Fruit fly (Drosophila melanogaster) whole organism, embryonic: ENCODE data around the gene CG13829.

Experiments
- ATbp ChIP-seq: fragments of 200-800 bp; sonication (Bioruptor generic); optimal IDR thresholded peaks from 2 replicates; lab custom pipeline; 2017; ENCODE audit warnings: missing biosample characterization, mild to moderate bottlenecking, missing genetic modification characterization, missing genetic modification reagents
- Ada2b ChIP-seq: fragments of 200-800 bp; sonication (Bioruptor generic); IDR thresholded peaks from 2 replicates; pipeline ENCODE4 v1.3.6; 2022; ENCODE audit warnings: missing biosample characterization, missing genetic modification characterization
- Bdp1 ChIP-seq: fragments of 200-800 bp; sonication (Bioruptor generic); optimal IDR thresholded peaks from 3 replicates; lab custom pipeline; 2016; ENCODE audit warnings: missing biosample characterization, missing genetic modification characterization
- Bgb ChIP-seq: fragments of 200-800 bp; sonication (Bioruptor generic); IDR thresholded peaks from 2 replicates; pipeline ENCODE4 v1.3.6; 2022; ENCODE audit warnings: missing biosample characterization, missing genetic modification characterization; ENCODE audit not compliant: partially characterized antibody
- CG10431 ChIP-seq: fragments of 200-800 bp; sonication (Bioruptor generic); optimal IDR thresholded peaks from 3 replicates; lab custom pipeline; 2018; ENCODE audit warnings: missing biosample characterization, mild to moderate bottlenecking, missing genetic modification characterization
- CG11560 ChIP-seq: fragments of 200-800 bp; sonication (Bioruptor generic); IDR thresholded peaks from 3 replicates; pipeline ENCODE4 v1.3.6; 2022; ENCODE audit warnings: missing biosample characterization, missing genetic modification characterization
- CG12659 ChIP-seq: fragments of 200-800 bp; sonication (Bioruptor generic); optimal IDR thresholded peaks from 3 replicates; lab custom pipeline; 2017; ENCODE audit warnings: mild to moderate bottlenecking, missing biosample characterization, missing genetic modification reagents, missing genetic modification characterization
- CG13775 ChIP-seq: fragments of 200-800 bp; sonication (Bioruptor generic); optimal IDR thresholded peaks from 3 replicates; lab custom pipeline; 2017; ENCODE audit warnings: missing biosample characterization, mild to moderate bottlenecking, missing genetic modification characterization
- CG14965 ChIP-seq: fragments of 200-800 bp; sonication (Bioruptor generic); optimal IDR thresholded peaks from 2 replicates; lab custom pipeline; 2016; ENCODE audit warnings: missing biosample characterization, missing genetic modification characterization, borderline replicate concordance
- CG1832 ChIP-seq: fragments of 200-800 bp; sonication (Bioruptor generic); optimal IDR thresholded peaks from 2 replicates; lab custom pipeline; 2017; ENCODE audit warnings: missing biosample characterization, mild to moderate bottlenecking, missing genetic modification characterization, inconsistent platforms
- CG18476 ChIP-seq: fragments of 200-800 bp; sonication (Bioruptor generic); optimal IDR thresholded peaks from 2 replicates; lab custom pipeline; 2016; ENCODE audit warnings: missing biosample characterization, mild to moderate bottlenecking, missing genetic modification characterization
- CG31388 ChIP-seq: fragments of 200-800 bp; sonication (Bioruptor generic); optimal IDR thresholded peaks from 2 replicates; lab custom pipeline; 2016; ENCODE audit warnings: missing biosample characterization, missing genetic modification characterization
- CG4282 ChIP-seq: fragments of 200-800 bp; sonication (Bioruptor generic); optimal IDR thresholded peaks from 2 replicates; lab custom pipeline; 2016; ENCODE audit warnings: missing biosample characterization, missing genetic modification characterization
- CG6765 ChIP-seq: fragments of 200-800 bp; sonication (Bioruptor generic); optimal IDR thresholded peaks from 3 replicates; lab custom pipeline; 2017; ENCODE audit warnings: missing biosample characterization, mild to moderate bottlenecking, missing genetic modification characterization
- CG6813 ChIP-seq: fragments of 200-800 bp; sonication (Bioruptor generic); optimal IDR thresholded peaks from 2 replicates; lab custom pipeline; 2017; ENCODE audit warnings: missing biosample characterization, missing genetic modification characterization, mild to moderate bottlenecking, moderate library complexity, missing genetic modification reagents
- CG6854 ChIP-seq: fragments of 200-800 bp; sonication (Bioruptor generic); optimal IDR thresholded peaks from 3 replicates; lab custom pipeline; 2017; ENCODE audit warnings: missing biosample characterization, mild to moderate bottlenecking, missing genetic modification characterization
- CG9437 ChIP-seq: fragments of 200-800 bp; sonication (Bioruptor generic); optimal IDR thresholded peaks from 2 replicates; lab custom pipeline; 2018; ENCODE audit warnings: missing biosample characterization, mild to moderate bottlenecking, missing genetic modification characterization
- CG9797 ChIP-seq: fragments of 200-800 bp; sonication (Bioruptor generic); optimal IDR thresholded peaks from 3 replicates; lab custom pipeline; 2018; ENCODE audit warnings: missing biosample characterization, mild to moderate bottlenecking, missing genetic modification characterization
- CG9932 ChIP-seq: fragments of 200-800 bp; sonication (Bioruptor generic); IDR thresholded peaks from 2 replicates; pipeline ENCODE4 v1.3.6; 2022; ENCODE audit warnings: missing biosample characterization, missing genetic modification characterization
- Dll ChIP-seq: fragments of 200-800 bp; sonication (Bioruptor generic); IDR thresholded peaks from 4 replicates; pipeline ENCODE4 v1.3.6; 2022; ENCODE audit warnings: missing biosample characterization, missing genetic modification characterization; ENCODE audit not compliant: partially characterized antibody
- Fer3 ChIP-seq: fragments of 200-800 bp; sonication (Bioruptor generic); optimal IDR thresholded peaks from 2 replicates; lab custom pipeline; 2018; ENCODE audit warnings: missing biosample characterization, mild to moderate bottlenecking, missing genetic modification characterization, moderate library complexity
- Gug ChIP-seq: fragments of 200-800 bp; sonication (Bioruptor generic); IDR thresholded peaks from 4 replicates; pipeline ENCODE4 v1.3.6; 2022; ENCODE audit warnings: missing biosample characterization, missing genetic modification characterization
- H15 ChIP-seq: fragments of 200-800 bp; sonication (Bioruptor generic); IDR thresholded peaks from 3 replicates; pipeline ENCODE4 v1.3.6; 2022; ENCODE audit warnings: missing biosample characterization, missing genetic modification characterization
- Max ChIP-seq: fragments of 200-800 bp; sonication (Bioruptor generic); optimal IDR thresholded peaks from 2 replicates; lab custom pipeline; 2016; ENCODE audit warnings: missing biosample characterization, mild to moderate bottlenecking, missing genetic modification characterization
- Med ChIP-seq: fragments of 200-800 bp; sonication (Bioruptor generic); peaks from one replicate; lab custom pipeline; 2016; ENCODE audit warnings: missing biosample characterization, missing genetic modification characterization, mild to moderate bottlenecking, inconsistent platforms, moderate library complexity
- NC2α ChIP-seq: fragments of 200-800 bp; sonication (Bioruptor generic); optimal IDR thresholded peaks from 2 replicates; lab custom pipeline; 2016; ENCODE audit warnings: missing biosample characterization, missing genetic modification characterization
- Pdp1 ChIP-seq, 2 experiments: fragments of 200-800 bp; sonication (Bioruptor generic); optimal IDR thresholded peaks; 3 replicates each; lab custom pipeline; 2016; ENCODE audit warnings: missing biosample characterization in 2 of 2, missing genetic modification characterization in 2 of 2, mild to moderate bottlenecking in 1 of 2, moderate library complexity in 1 of 2
- Poxn ChIP-seq: fragments of 200-800 bp; sonication (Bioruptor generic); IDR thresholded peaks from 2 replicates; pipeline ENCODE4 v1.3.6; 2022; ENCODE audit warnings: missing biosample characterization, missing genetic modification characterization
- Tbp ChIP-seq: fragments of >200 bp; optimal IDR thresholded peaks from 2 replicates; lab custom pipeline; 2018; ENCODE audit warnings: missing biosample characterization, missing genetic modification characterization
- aop ChIP-seq: fragments of 200-800 bp; sonication (Bioruptor generic); IDR thresholded peaks from 2 replicates; pipeline ENCODE4 v1.3.6; 2022; ENCODE audit warnings: missing biosample characterization, missing genetic modification characterization
- bbx ChIP-seq: fragments of 200-800 bp; sonication (Bioruptor generic); IDR thresholded peaks from 2 replicates; pipeline ENCODE4 v1.3.6; 2022; ENCODE audit warnings: missing biosample characterization, missing genetic modification characterization; ENCODE audit not compliant: partially characterized antibody
- bigmax ChIP-seq: fragments of 200-800 bp; sonication (Bioruptor generic); optimal IDR thresholded peaks from 2 replicates; lab custom pipeline; 2018; ENCODE audit warnings: missing biosample characterization, mild to moderate bottlenecking, missing genetic modification characterization
- corto ChIP-seq: fragments of 200-800 bp; sonication (Bioruptor generic); optimal IDR thresholded peaks from 2 replicates; lab custom pipeline; 2016; ENCODE audit warnings: missing biosample characterization, mild to moderate bottlenecking, missing genetic modification characterization, moderate library complexity
- cwo ChIP-seq: fragments of 200-800 bp; sonication (Bioruptor generic); optimal IDR thresholded peaks from 3 replicates; lab custom pipeline; 2017; ENCODE audit warnings: missing biosample characterization, missing genetic modification characterization, mild to moderate bottlenecking, moderate library complexity, missing genetic modification reagents
- eyg ChIP-seq: fragments of 200-800 bp; sonication (Bioruptor generic); optimal IDR thresholded peaks from 3 replicates; lab custom pipeline; 2016; ENCODE audit warnings: missing biosample characterization, missing genetic modification characterization
- fd102C ChIP-seq: fragments of 200-800 bp; sonication (Bioruptor generic); optimal IDR thresholded peaks from 2 replicates; lab custom pipeline; 2018; ENCODE audit warnings: missing biosample characterization, mild to moderate bottlenecking, missing genetic modification characterization, moderate library complexity
- gem ChIP-seq: fragments of 200-800 bp; sonication (Bioruptor generic); optimal IDR thresholded peaks from 2 replicates; lab custom pipeline; 2019; ENCODE audit warnings: missing biosample characterization, mild to moderate bottlenecking, missing genetic modification characterization, moderate library complexity
- h ChIP-seq: fragments of >200 bp; optimal IDR thresholded peaks from 2 replicates; lab custom pipeline; 2017
- hb ChIP-seq: fragments of 200-800 bp; sonication (Bioruptor generic); IDR thresholded peaks from 3 replicates; pipeline ENCODE4 v1.3.6; 2022; ENCODE audit warnings: missing biosample characterization, missing genetic modification characterization; ENCODE audit not compliant: partially characterized antibody
- hkb ChIP-seq, 2 experiments: fragments of 200-800 bp in 1 of 2; fragments of >200 bp in 1 of 2; sonication (Bioruptor generic) in 1 of 2; IDR thresholded peaks in 1 of 2; optimal IDR thresholded peaks in 1 of 2; 2 replicates each; pipeline versions ENCODE4 v1.3.6 to Lab custom; 2017 to 2022; ENCODE audit warnings: missing biosample characterization in 1 of 2, missing genetic modification characterization in 1 of 2
- jumu ChIP-seq: fragments of 200-800 bp; sonication (Bioruptor generic); optimal IDR thresholded peaks from 3 replicates; lab custom pipeline; 2016; ENCODE audit warnings: missing biosample characterization, missing genetic modification characterization
- kay ChIP-seq: fragments of 200-800 bp; sonication (Bioruptor generic); optimal IDR thresholded peaks from 2 replicates; lab custom pipeline; 2016; ENCODE audit warnings: missing biosample characterization, missing genetic modification characterization
- pho ChIP-seq: fragments of 200-800 bp; sonication (Bioruptor generic); optimal IDR thresholded peaks from 2 replicates; lab custom pipeline; 2016; ENCODE audit warnings: missing biosample characterization, missing genetic modification characterization
- pnt ChIP-seq: fragments of 200-800 bp; sonication (Bioruptor generic); optimal IDR thresholded peaks from 3 replicates; lab custom pipeline; 2016; ENCODE audit warnings: missing biosample characterization, missing genetic modification characterization
- pum ChIP-seq: fragments of 200-800 bp; sonication (Bioruptor generic); optimal IDR thresholded peaks from 2 replicates; lab custom pipeline; 2016; ENCODE audit warnings: missing biosample characterization, missing genetic modification characterization
- ranshi ChIP-seq: fragments of 200-800 bp; sonication (Bioruptor generic); IDR thresholded peaks from 2 replicates; pipeline ENCODE4 v1.3.6; 2022; ENCODE audit warnings: missing biosample characterization, missing genetic modification characterization
- sens-2 ChIP-seq: fragments of 200-800 bp; sonication (Bioruptor generic); IDR thresholded peaks from 2 replicates; pipeline ENCODE4 v1.3.6; 2022; ENCODE audit warnings: missing biosample characterization, missing genetic modification characterization
- sqz ChIP-seq: fragments of 200-800 bp; sonication (Bioruptor generic); optimal IDR thresholded peaks from 3 replicates; lab custom pipeline; 2018; ENCODE audit warnings: missing biosample characterization, mild to moderate bottlenecking, missing genetic modification characterization
- sug ChIP-seq: fragments of 200-800 bp; optimal IDR thresholded peaks from 2 replicates; lab custom pipeline; 2019; ENCODE audit warnings: missing biosample characterization, mild to moderate bottlenecking, missing genetic modification characterization, moderate library complexity
- trh ChIP-seq: fragments of 200-800 bp; sonication (Bioruptor generic); optimal IDR thresholded peaks from 2 replicates; lab custom pipeline; 2016; ENCODE audit warnings: missing biosample characterization, missing genetic modification characterization
- yki ChIP-seq: fragments of >200 bp; optimal IDR thresholded peaks from 3 replicates; lab custom pipeline; 2018

Gene CG13829

dm6 chr3R:23157664-23158151 lies 3.4 kb downstream of the CG13829 start, which contains the start of gene unk (continued):
- TF ChIP-seq Fer3 (no peak), sug (tag; lab: Kevin White, UChicago) (peak; percentile 66), Bgb (GFP tag; lab: Robert Waterston, UW) (peak; percentile 99), hb (GFP tag; lab: Robert Waterston, UW) (peak; percentile 96), CG6765 (GFP tag; lab: Kevin White, UChicago) (no peak), corto (GFP tag; lab: Kevin White, UChicago) (no peak), CG9437 (GFP tag; lab: Kevin White, UChicago) (no peak), h (lab: Kevin White, UChicago) (no peak), CG14965 (GFP tag; lab: Kevin White, UChicago) (no peak), Poxn (no peak), fd102C (GFP tag; lab: Kevin White, UChicago) (no peak), jumu (GFP tag; lab: Kevin White, UChicago) (no peak), aop (GFP tag; lab: Robert Waterston, UW) (no peak), Max (GFP tag; lab: Kevin White, UChicago) (no peak), Gug (GFP tag; lab: Robert Waterston, UW) (peak; percentile 50; the same call in 1 of the 4 replicates), CG18476 (GFP tag; lab: Kevin White, UChicago) (no peak), trh (no peak), ranshi (no peak), cwo (GFP tag; lab: Kevin White, UChicago) (no peak), Dll (GFP tag; lab: Robert Waterston, UW) (peak; percentile 96), ATbp (GFP tag; lab: Kevin White, UChicago) (no peak), CG31388 (GFP tag; lab: Kevin White, UChicago) (no peak), hkb (optimal IDR thresholded peaks at IDR 0.05; lab: Kevin White, UChicago) (no peak), hkb (GFP tag; IDR thresholded peaks at IDR 0.05; lab: Robert Waterston, UW) (0 out of 2 replicates have a peak, but pooled peaks have one; percentile 16), CG6813 (GFP tag; lab: Kevin White, UChicago) (no peak), CG4282 (GFP tag; lab: Kevin White, UChicago) (no peak), gem (tag; lab: Kevin White, UChicago) (no peak), CG10431 (GFP tag; lab: Kevin White, UChicago) (no peak), CG1832 (GFP tag; lab: Kevin White, UChicago) (no peak), CG11560 (tag; lab: Robert Waterston, UW) (peak; percentile 87; the same call in 2 of the 3 replicates), Ada2b (GFP tag; lab: Robert Waterston, UW) (no peak), CG9932 (GFP tag; lab: Robert Waterston, UW) (peak; percentile 81), pho (GFP tag; lab: Kevin White, UChicago) (peak; percentile 39), CG13775 (GFP tag; lab: Kevin White, UChicago) (no peak), kay (GFP tag; lab: Kevin White, UChicago) (no peak), Pdp1 (GFP tag; optimal IDR thresholded peaks at IDR 0.05; lab: Kevin White, UChicago) (peak; percentile 11 to 44), Med (GFP tag; lab: Kevin White, UChicago) (peak; percentile 86), pnt (GFP tag; lab: Kevin White, UChicago) (no peak), yki (no peak), NC2α (no peak), bigmax (no peak), bbx (GFP tag; lab: Robert Waterston, UW) (peak; percentile 98), H15 (GFP tag; lab: Robert Waterston, UW) (no peak), CG6854 (no peak), Bdp1 (GFP tag; lab: Kevin White, UChicago) (no peak), pum (GFP tag; lab: Kevin White, UChicago) (no peak), sqz (GFP tag; lab: Kevin White, UChicago) (no peak), sens-2 (GFP tag; lab: Robert Waterston, UW) (no peak), Tbp (no peak), CG12659 (peak; percentile 16), eyg (no peak), CG9797 (GFP tag; lab: Kevin White, UChicago) (peak; percentile 51)
